Worm (Caenorhabditis elegans): ENCODE measurements around the gene pkg-2.
A peak's percentile ranks its signal among the peaks of the same experiment; 100 is the strongest.

Gene pkg-2

DNA sequence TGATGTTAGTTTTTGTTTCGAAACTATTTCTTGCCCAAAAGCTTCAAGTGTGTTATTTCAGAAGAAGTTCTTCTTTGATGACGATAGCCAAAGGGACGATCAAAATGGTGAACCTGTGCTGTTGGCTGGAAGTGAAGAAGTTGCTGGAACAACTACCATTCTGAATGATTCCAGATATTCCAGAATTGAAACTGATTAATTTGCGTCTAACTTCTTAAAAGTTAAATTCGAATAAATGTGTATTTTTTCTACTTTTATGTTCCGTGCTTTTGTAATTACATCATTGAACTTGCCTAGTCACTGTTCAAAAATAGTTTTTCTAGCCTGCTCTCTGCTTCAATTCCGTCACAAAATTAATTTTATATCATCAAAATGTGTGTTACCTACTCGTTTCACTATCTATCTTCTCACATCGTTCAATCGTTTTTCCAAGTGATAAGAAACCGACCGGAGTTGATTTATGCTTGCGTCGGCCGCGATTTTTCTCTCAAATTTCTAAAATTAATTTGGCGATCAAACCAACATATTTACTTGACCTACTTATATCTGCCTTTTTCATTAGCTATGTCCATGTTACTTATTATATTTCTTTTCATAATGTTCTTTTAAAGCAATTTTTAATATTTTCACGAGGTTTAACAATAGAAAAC is 45.5 kb upstream of the pkg-2 start (continued):
- TF ChIP-seq nhr-41 (GFP tag; IDR thresholded peaks at IDR 0.05), result no peak
- TF ChIP-seq ces-1 (GFP tag; optimal IDR thresholded peaks at IDR 0.05), result no peak
- peak; percentile 82 for TF ChIP-seq nhr-28 (tag; optimal IDR thresholded peaks at IDR 0.05)
- TF ChIP-seq set-16 (GFP tag; IDR thresholded peaks at IDR 0.05), result no peak
- TF ChIP-seq mxl-2 (GFP tag; conservative IDR thresholded peaks at IDR 0.05), result no peak
- no peak for TF ChIP-seq D1046.2 (GFP tag; IDR thresholded peaks at IDR 0.05)
- TF ChIP-seq aha-1 (tag), result peak; percentile 94
- TF ChIP-seq duxl-1 (tag; optimal IDR thresholded peaks at IDR 0.05; ENCODE audit: poor library complexity), result no peak
- TF ChIP-seq T20F7.1 (GFP tag; optimal IDR thresholded peaks at IDR 0.05), result no peak
- TF ChIP-seq ZK337.2 (GFP tag; IDR thresholded peaks at IDR 0.05), result no peak
- TF ChIP-seq mxl-3 (GFP tag; optimal IDR thresholded peaks at IDR 0.05), result peak; percentile 35
- no peak for TF ChIP-seq pha-4 (GFP tag; IDR thresholded peaks at IDR 0.05)
- no peak for TF ChIP-seq pha-4 (tag; optimal IDR thresholded peaks at IDR 0.05)
- TF ChIP-seq Y5F2A.4 (GFP tag; optimal IDR thresholded peaks at IDR 0.05), result no peak
- TF ChIP-seq hlh-11 (tag; optimal IDR thresholded peaks at IDR 0.05), result peak; percentile 47
- no peak for TF ChIP-seq Y48G9A.11 (GFP tag; IDR thresholded peaks at IDR 0.05)
- no peak for TF ChIP-seq ceh-28 (tag; optimal IDR thresholded peaks at IDR 0.05)
- no peak for TF ChIP-seq zip-2 (tag; optimal IDR thresholded peaks at IDR 0.05)
- no peak for TF ChIP-seq lir-3 (tag; optimal IDR thresholded peaks at IDR 0.05)
- no peak for TF ChIP-seq madf-5 (GFP tag; IDR thresholded peaks at IDR 0.05)

DNA sequence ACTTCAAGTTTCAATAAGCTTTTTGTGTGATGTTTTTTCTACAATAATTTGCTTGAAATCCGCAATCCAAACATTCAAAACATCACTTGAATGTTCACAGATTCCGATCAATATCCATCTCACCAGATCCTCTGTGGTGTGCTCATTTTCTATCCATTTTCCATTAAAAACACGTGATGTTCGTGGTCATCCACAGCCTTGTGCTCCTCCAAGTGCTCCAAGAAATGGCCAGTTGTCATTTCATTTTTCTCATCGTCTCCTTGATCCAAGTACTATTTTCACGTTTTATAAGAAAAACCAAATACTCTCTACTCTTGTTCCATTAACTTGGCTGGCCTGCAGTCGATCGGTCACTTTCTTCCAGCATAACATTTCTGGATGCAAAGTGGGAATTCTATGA is 44.5 kb upstream of the pkg-2 start:
- no peak for TF ChIP-seq ctbp-1 (GFP tag; IDR thresholded peaks at IDR 0.05)
- TF ChIP-seq nhr-11 (tag; optimal IDR thresholded peaks at IDR 0.05), result peak; percentile 30
- TF ChIP-seq nhr-28 (tag; optimal IDR thresholded peaks at IDR 0.05), result no peak
- no peak for TF ChIP-seq lin-29 (GFP tag; IDR thresholded peaks at IDR 0.05)
- no peak for TF ChIP-seq unc-62 (GFP tag; optimal IDR thresholded peaks at IDR 0.05 in 1 of 2)
- no peak for TF ChIP-seq unc-62 (tag; optimal IDR thresholded peaks at IDR 0.05)
- peak; percentile 8 for TF ChIP-seq hlh-11 (tag; optimal IDR thresholded peaks at IDR 0.05)
- peak in 1 of 2 experiments; percentile 14 for TF ChIP-seq daf-16 (GFP tag; optimal IDR thresholded peaks at IDR 0.05)
- no peak for TF ChIP-seq daf-16 (tag; optimal IDR thresholded peaks at IDR 0.05)
- no peak for TF ChIP-seq snpc-1.2 (GFP tag; IDR thresholded peaks at IDR 0.05)
- no peak for TF ChIP-seq nhr-10 (tag; optimal IDR thresholded peaks at IDR 0.05)
- TF ChIP-seq mep-1 (tag; optimal IDR thresholded peaks at IDR 0.05), result no peak
- TF ChIP-seq lir-3 (tag; optimal IDR thresholded peaks at IDR 0.05), result no peak
- TF ChIP-seq hmg-1.1 (GFP tag; IDR thresholded peaks at IDR 0.05), result 0 out of 2 replicates have a peak, but pooled peaks have one; percentile 20
- no peak for TF ChIP-seq aly-2 (tag; optimal IDR thresholded peaks at IDR 0.05)

DNA sequence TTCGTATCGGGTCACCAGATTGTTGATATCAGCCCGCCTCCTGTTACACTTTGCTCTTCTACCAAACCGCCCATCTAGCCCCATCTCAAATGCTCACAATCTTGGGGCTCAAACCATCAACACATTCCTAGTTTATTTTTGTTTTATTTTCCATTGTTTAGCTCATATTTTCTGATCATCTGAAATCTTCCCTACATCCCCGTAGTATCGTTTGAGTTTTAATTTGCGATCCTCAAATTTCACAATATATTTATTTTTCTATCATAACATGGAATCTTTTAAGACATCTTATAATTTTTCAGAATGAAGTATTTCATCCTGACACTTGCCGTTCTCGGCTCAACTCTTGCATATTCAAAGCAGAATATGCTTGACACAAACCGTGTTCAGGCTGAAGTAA is 43.8 kb upstream of the pkg-2 start, which contains the start of gene spp-10:
spp-10 (plus strand) TSS at position 301 of the 400 bp plus-strand sequence.
- TF ChIP-seq mdl-1 (tag; optimal IDR thresholded peaks at IDR 0.05) (no peak), Y105C5A.15 (GFP tag; IDR thresholded peaks at IDR 0.05) (no peak), daf-16 (GFP tag; optimal IDR thresholded peaks at IDR 0.05) (peak in 1 of 2 experiments; percentile 3), daf-16 (tag; optimal IDR thresholded peaks at IDR 0.05) (no peak)

DNA sequence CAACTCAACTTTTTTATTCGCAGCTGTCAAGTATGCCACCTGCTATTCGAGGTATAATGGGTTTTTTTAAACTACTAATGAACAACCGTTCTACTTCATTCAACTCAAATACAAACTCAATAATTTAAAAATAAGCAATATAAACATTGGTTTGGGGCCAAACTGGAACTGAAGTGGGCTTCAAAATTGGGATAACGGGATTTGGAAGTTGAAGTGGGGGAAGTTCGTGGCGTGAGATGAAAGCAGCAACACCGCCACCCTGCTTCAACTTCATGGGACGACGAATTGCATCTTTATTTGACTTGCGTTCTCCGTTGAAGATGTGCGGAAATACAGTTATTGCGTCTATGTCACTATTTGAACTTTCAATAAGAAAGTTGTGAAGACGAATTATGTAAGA is 42.2 kb upstream of the pkg-2 start:
- TF ChIP-seq Y5F2A.4 (GFP tag; optimal IDR thresholded peaks at IDR 0.05) (no peak), zfp-2 (tag; optimal IDR thresholded peaks at IDR 0.05) (no peak), lim-7 (GFP tag; IDR thresholded peaks at IDR 0.05) (0 out of 2 replicates have a peak, but pooled peaks have one; percentile 24), php-3 (GFP tag; IDR thresholded peaks at IDR 0.05) (no peak), nhr-48 (tag; optimal IDR thresholded peaks at IDR 0.05) (no peak), daf-12 (tag; optimal IDR thresholded peaks at IDR 0.05) (no peak), daf-16 (GFP tag; optimal IDR thresholded peaks at IDR 0.05) (peak in 1 of 2 experiments; percentile 78), daf-16 (tag; optimal IDR thresholded peaks at IDR 0.05) (no peak), fkh-10 (GFP tag; optimal IDR thresholded peaks at IDR 0.05) (no peak), dpl-1 (GFP tag; optimal IDR thresholded peaks at IDR 0.05) (no peak), T26A8.4 (GFP tag; IDR thresholded peaks at IDR 0.05) (0 out of 2 replicates have a peak, but pooled peaks have one; percentile 60), ama-1 (optimal IDR thresholded peaks at IDR 0.05) (no peak), mxl-3 (GFP tag; optimal IDR thresholded peaks at IDR 0.05) (no peak), dmd-6 (GFP tag; IDR thresholded peaks at IDR 0.05) (no peak), lin-1 (GFP tag; IDR thresholded peaks at IDR 0.05) (no peak), nhr-41 (GFP tag; IDR thresholded peaks at IDR 0.05) (no peak), Y75B8A.6 (GFP tag; IDR thresholded peaks at IDR 0.05) (0 out of 2 replicates have a peak, but pooled peaks have one; percentile 15), F49E8.2 (tag; optimal IDR thresholded peaks at IDR 0.05; ENCODE audit: borderline replicate concordance) (no peak)
